Fruit fly (Drosophila melanogaster) whole organism, prepupa: ENCODE data around the gene CG14966.

ENCODE experiments used
- CG10669 ChIP-seq: fragments of 200-800 bp; sonication (Bioruptor generic); optimal IDR thresholded peaks from 3 replicates; lab custom pipeline; 2018; ENCODE audit warnings: missing biosample characterization, mild to moderate bottlenecking, missing genetic modification characterization, moderate library complexity
- CG11294 ChIP-seq: fragments of 200-800 bp; sonication (Bioruptor generic); IDR thresholded peaks from 2 replicates; pipeline ENCODE4 v1.3.6; 2022; ENCODE audit warnings: missing biosample characterization, missing genetic modification characterization
- CG11762 ChIP-seq: fragments of 200-800 bp; sonication (Bioruptor generic); optimal IDR thresholded peaks from 3 replicates; lab custom pipeline; 2016; ENCODE audit warnings: missing biosample characterization, missing genetic modification characterization; ENCODE audit not compliant: insufficient read depth
- CG11902 ChIP-seq: fragments of 200-800 bp; sonication (Bioruptor generic); optimal IDR thresholded peaks from 3 replicates; lab custom pipeline; 2016; ENCODE audit warnings: missing biosample characterization, missing genetic modification characterization
- CG15336 ChIP-seq: fragments of 200-800 bp; sonication (Bioruptor generic); IDR thresholded peaks from 2 replicates; pipeline ENCODE4 v1.3.6; 2022; ENCODE audit warnings: missing biosample characterization, missing genetic modification characterization
- CG16779 ChIP-seq: fragments of 200-800 bp; sonication (Bioruptor generic); optimal IDR thresholded peaks from 3 replicates; lab custom pipeline; 2017; ENCODE audit warnings: missing biosample characterization, mild to moderate bottlenecking, missing genetic modification characterization
- CG31627 ChIP-seq: fragments of 200-800 bp; sonication (Bioruptor generic); optimal IDR thresholded peaks from 3 replicates; lab custom pipeline; 2016; ENCODE audit warnings: missing biosample characterization, missing genetic modification characterization
- CG34406 ChIP-seq: fragments of 200-800 bp; sonication (Bioruptor generic); optimal IDR thresholded peaks from 3 replicates; lab custom pipeline; 2016; ENCODE audit warnings: missing biosample characterization, missing genetic modification characterization
- CG3919 ChIP-seq: fragments of 200-800 bp; sonication (Bioruptor generic); optimal IDR thresholded peaks from 3 replicates; lab custom pipeline; 2016; ENCODE audit warnings: missing biosample characterization, missing genetic modification characterization
- CG4318 ChIP-seq: fragments of 200-800 bp; sonication (Bioruptor generic); optimal IDR thresholded peaks from 3 replicates; lab custom pipeline; 2017; ENCODE audit warnings: missing biosample characterization, mild to moderate bottlenecking, missing genetic modification characterization
- CG6276 ChIP-seq: fragments of 200-800 bp; sonication (Bioruptor generic); optimal IDR thresholded peaks from 2 replicates; lab custom pipeline; 2017; ENCODE audit warnings: missing biosample characterization, mild to moderate bottlenecking, missing genetic modification characterization
- CG6808 ChIP-seq: fragments of 200-800 bp; sonication (Bioruptor generic); optimal IDR thresholded peaks from 3 replicates; lab custom pipeline; 2017; ENCODE audit warnings: missing biosample characterization, missing genetic modification characterization, mild to moderate bottlenecking, moderate library complexity, missing genetic modification reagents
- CG7368 ChIP-seq: fragments of 200-800 bp; sonication (Bioruptor generic); optimal IDR thresholded peaks from 3 replicates; lab custom pipeline; 2016; ENCODE audit warnings: missing biosample characterization, missing genetic modification characterization
- CG8119 ChIP-seq: fragments of 200-800 bp; sonication (Bioruptor generic); IDR thresholded peaks from 3 replicates; pipeline ENCODE4 v1.3.6; 2022; ENCODE audit warnings: missing biosample characterization, missing genetic modification characterization
- CG8319 ChIP-seq: fragments of 200-800 bp; sonication (Bioruptor generic); optimal IDR thresholded peaks from 3 replicates; lab custom pipeline; 2016; ENCODE audit warnings: missing biosample characterization, missing genetic modification characterization
- CG8632 ChIP-seq: fragments of 200-800 bp; sonication (Bioruptor generic); optimal IDR thresholded peaks from 3 replicates; lab custom pipeline; 2016; ENCODE audit warnings: missing biosample characterization, missing genetic modification characterization
- CG9139 ChIP-seq: fragments of 200-800 bp; sonication (Bioruptor generic); optimal IDR thresholded peaks from 3 replicates; lab custom pipeline; 2017; ENCODE audit warnings: missing biosample characterization, mild to moderate bottlenecking, missing genetic modification characterization
- Eip93F ChIP-seq: fragments of 200-800 bp; sonication (Bioruptor generic); optimal IDR thresholded peaks from 2 replicates; lab custom pipeline; 2016; ENCODE audit warnings: missing biosample characterization, mild to moderate bottlenecking, missing genetic modification characterization
- Ets21C ChIP-seq: fragments of 200-800 bp; sonication (Bioruptor generic); optimal IDR thresholded peaks from 3 replicates; lab custom pipeline; 2016; ENCODE audit warnings: missing biosample characterization, missing genetic modification characterization
- Ets96B ChIP-seq: fragments of 200-800 bp; optimal IDR thresholded peaks from 2 replicates; lab custom pipeline; 2019; ENCODE audit warnings: missing biosample characterization, mild to moderate bottlenecking, missing genetic modification characterization, moderate library complexity
- Hr39 ChIP-seq: fragments of 200-800 bp; sonication (Bioruptor generic); optimal IDR thresholded peaks from 2 replicates; lab custom pipeline; 2016; ENCODE audit warnings: missing biosample characterization, missing genetic modification characterization
- Hr4 ChIP-seq: fragments of 200-800 bp; sonication (Bioruptor generic); optimal IDR thresholded peaks from 3 replicates; lab custom pipeline; 2016; ENCODE audit warnings: missing biosample characterization, missing genetic modification characterization
- Lpt ChIP-seq: fragments of 200-800 bp; sonication (Bioruptor generic); optimal IDR thresholded peaks from 3 replicates; lab custom pipeline; 2016; ENCODE audit warnings: missing biosample characterization, missing genetic modification characterization
- Met ChIP-seq: fragments of 200-800 bp; sonication (Bioruptor generic); optimal IDR thresholded peaks from 3 replicates; lab custom pipeline; 2016; ENCODE audit warnings: missing biosample characterization, missing genetic modification characterization
- Smox ChIP-seq: fragments of 200-800 bp; sonication (Bioruptor generic); optimal IDR thresholded peaks from 3 replicates; lab custom pipeline; 2016; ENCODE audit warnings: missing biosample characterization, missing genetic modification characterization
- Sox102F ChIP-seq: fragments of 200-800 bp; sonication (Bioruptor generic); optimal IDR thresholded peaks from 2 replicates; lab custom pipeline; 2016; ENCODE audit warnings: missing biosample characterization, mild to moderate bottlenecking, missing genetic modification characterization
- Sox14 ChIP-seq: fragments of 200-800 bp; sonication (Bioruptor generic); optimal IDR thresholded peaks from 3 replicates; lab custom pipeline; 2016; ENCODE audit warnings: missing biosample characterization, missing genetic modification characterization
- Sox15 ChIP-seq: fragments of 200-800 bp; sonication (Bioruptor generic); optimal IDR thresholded peaks from 3 replicates; lab custom pipeline; 2016; ENCODE audit warnings: missing biosample characterization, missing genetic modification characterization
- acj6 ChIP-seq: fragments of 200-800 bp; sonication (Bioruptor generic); optimal IDR thresholded peaks from 3 replicates; lab custom pipeline; 2016; ENCODE audit warnings: missing biosample characterization, missing genetic modification characterization
- cyc ChIP-seq: fragments of 200-800 bp; sonication (Bioruptor generic); optimal IDR thresholded peaks from 3 replicates; lab custom pipeline; 2016; ENCODE audit warnings: missing biosample characterization, missing genetic modification characterization
- dsx ChIP-seq: fragments of 200-800 bp; optimal IDR thresholded peaks from 3 replicates; lab custom pipeline; 2019; ENCODE audit warnings: missing biosample characterization, mild to moderate bottlenecking, missing genetic modification characterization, moderate library complexity; ENCODE audit not compliant: poor library complexity, severe bottlenecking
- eg ChIP-seq: fragments of 200-800 bp; sonication (Bioruptor generic); IDR thresholded peaks from 3 replicates; pipeline ENCODE4 v1.3.6; 2022; ENCODE audit warnings: missing biosample characterization, missing genetic modification characterization
- fd59A ChIP-seq: fragments of 200-800 bp; sonication (Bioruptor generic); optimal IDR thresholded peaks from 2 replicates; lab custom pipeline; 2017; ENCODE audit warnings: missing biosample characterization, mild to moderate bottlenecking, missing genetic modification characterization, missing genetic modification reagents
- fd85E ChIP-seq: fragments of 200-800 bp; sonication (Bioruptor generic); optimal IDR thresholded peaks from 3 replicates; lab custom pipeline; 2016; ENCODE audit warnings: missing biosample characterization, missing genetic modification characterization
- net ChIP-seq: fragments of 200-800 bp; sonication (Bioruptor generic); optimal IDR thresholded peaks from 3 replicates; lab custom pipeline; 2016; ENCODE audit warnings: missing biosample characterization, missing genetic modification characterization
- salr ChIP-seq, 2 experiments: fragments of 200-800 bp; sonication (Bioruptor generic); optimal IDR thresholded peaks; 3 replicates each; lab custom pipeline; 2016 to 2018; ENCODE audit warnings: missing biosample characterization in 2 of 2, missing genetic modification characterization in 2 of 2, mild to moderate bottlenecking in 1 of 2
- spab ChIP-seq: fragments of 200-800 bp; sonication (Bioruptor generic); optimal IDR thresholded peaks from 2 replicates; lab custom pipeline; 2017; ENCODE audit warnings: missing biosample characterization, mild to moderate bottlenecking, missing genetic modification characterization, missing genetic modification reagents
- ss ChIP-seq, 2 experiments: fragments of 200-800 bp; sonication (Bioruptor generic); optimal IDR thresholded peaks; 2 replicates in 1 of 2; 3 replicates in 1 of 2; lab custom pipeline; 2017 to 2018; ENCODE audit warnings: mild to moderate bottlenecking in 2 of 2, missing biosample characterization in 2 of 2, missing genetic modification characterization in 2 of 2, moderate library complexity in 1 of 2
- svp ChIP-seq: fragments of 200-800 bp; sonication (Bioruptor generic); peaks from one replicate; lab custom pipeline; 2016; ENCODE audit warnings: missing biosample characterization, missing genetic modification characterization
- topi ChIP-seq: fragments of 200-800 bp; sonication (Bioruptor generic); optimal IDR thresholded peaks from 3 replicates; lab custom pipeline; 2016; ENCODE audit warnings: missing biosample characterization, missing genetic modification characterization
- vri ChIP-seq: fragments of 200-800 bp; sonication (Bioruptor generic); optimal IDR thresholded peaks from 3 replicates; lab custom pipeline; 2016; ENCODE audit warnings: missing biosample characterization, mild to moderate bottlenecking, missing genetic modification characterization

CG14966 gene

dm6 chr3L:3172445-3172844, 25.0 kb downstream of the CG14966 start, which contains the start of gene CG14963:
CG14963 (minus strand) TSS chr3L:3172545.
- no peak for TF ChIP-seq CG15336
- TF ChIP-seq CG10669, result no peak
- TF ChIP-seq CG4318, result no peak

DNA sequence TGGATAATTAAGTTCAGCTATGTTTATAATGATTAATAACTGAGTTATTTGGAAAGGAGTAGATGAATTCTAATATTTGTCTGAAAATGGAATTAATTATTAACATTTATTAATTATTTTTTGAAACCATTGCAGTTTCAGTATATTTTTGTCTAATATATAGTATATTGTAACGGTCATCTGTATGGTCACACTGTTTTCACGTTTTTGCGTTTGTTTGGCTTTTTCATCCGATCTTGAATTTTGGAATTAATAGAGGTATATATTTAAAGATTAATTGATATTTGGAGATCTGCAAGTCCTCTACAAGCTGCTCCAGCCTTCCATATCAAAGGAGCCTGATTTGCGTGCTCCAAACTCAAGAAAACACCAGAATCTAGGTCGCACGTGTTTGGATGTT, 28.3 kb downstream of the CG14966 start, which contains the start of the genes CG32278 and CG32281:
Gene CG32278, plus strand, starts transcription at position 180 of the 400 bp plus-strand sequence.
Gene CG32281, plus strand, starts transcription at position 269 of the 400 bp plus-strand sequence.
- no peak for TF ChIP-seq eg (GFP tag; lab: Robert Waterston, UW)
- TF ChIP-seq Sox102F (GFP tag; lab: Kevin White, UChicago), result no peak
- no peak for TF ChIP-seq Eip93F (GFP tag; lab: Kevin White, UChicago)
- no peak for TF ChIP-seq Hr4 (GFP tag; lab: Kevin White, UChicago)
- no peak for TF ChIP-seq CG6276 (GFP tag; lab: Kevin White, UChicago)
- no peak for TF ChIP-seq CG9139 (GFP tag; lab: Kevin White, UChicago)
- TF ChIP-seq CG3919 (GFP tag; lab: Kevin White, UChicago), result no peak
- no peak for TF ChIP-seq fd85E (GFP tag; lab: Kevin White, UChicago)
- no peak for TF ChIP-seq CG7368
- no peak for TF ChIP-seq svp (GFP tag; lab: Kevin White, UChicago)
- TF ChIP-seq CG31627 (GFP tag; lab: Kevin White, UChicago), result no peak
- no peak for TF ChIP-seq ss (GFP tag; optimal IDR thresholded peaks at IDR 0.05; lab: Kevin White, UChicago)
- TF ChIP-seq Lpt (GFP tag; lab: Kevin White, UChicago), result no peak
- TF ChIP-seq Ets96B (tag; lab: Kevin White, UChicago), result no peak
- no peak for TF ChIP-seq CG11762 (GFP tag; lab: Kevin White, UChicago)

DNA sequence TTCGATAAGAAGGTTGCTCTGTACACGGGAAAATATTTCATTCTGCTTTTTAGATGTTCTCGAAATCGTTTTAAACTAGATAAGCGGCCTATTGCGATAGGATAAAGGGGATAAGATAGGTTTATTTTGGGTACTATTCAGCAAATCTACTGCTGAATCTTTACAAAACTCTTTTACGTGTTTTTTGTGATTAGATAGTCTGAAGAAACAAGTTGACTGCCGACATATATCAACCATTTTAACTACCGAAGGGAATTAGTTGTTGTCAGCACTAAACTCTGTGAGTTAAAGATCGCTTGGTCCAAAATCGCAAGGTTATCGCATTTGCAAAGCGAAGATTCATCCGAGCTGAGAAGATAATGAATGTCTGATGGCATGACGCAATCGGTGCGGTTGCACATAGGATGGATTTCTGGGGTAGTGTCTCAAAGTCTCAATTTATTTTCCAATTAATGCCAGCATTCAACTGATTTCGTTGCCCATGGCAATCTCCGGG, 31.2 kb downstream of the CG14966 start, which contains the start of gene Asciz:
Gene Asciz, minus strand, starts transcription at position 51 of the 496 bp plus-strand sequence.
- no peak for TF ChIP-seq CG8632 (GFP tag; lab: Kevin White, UChicago)
- TF ChIP-seq CG16779 (tag; lab: Kevin White, UChicago), result no peak
- TF ChIP-seq Ets21C (GFP tag; lab: Kevin White, UChicago), result no peak
- TF ChIP-seq eg (GFP tag; lab: Robert Waterston, UW), result no peak
- no peak for TF ChIP-seq Ets96B (tag; lab: Kevin White, UChicago)
- peak; percentile 92 for TF ChIP-seq svp (GFP tag; lab: Kevin White, UChicago)
- no peak for TF ChIP-seq CG8119 (GFP tag; lab: Robert Waterston, UW)

DNA sequence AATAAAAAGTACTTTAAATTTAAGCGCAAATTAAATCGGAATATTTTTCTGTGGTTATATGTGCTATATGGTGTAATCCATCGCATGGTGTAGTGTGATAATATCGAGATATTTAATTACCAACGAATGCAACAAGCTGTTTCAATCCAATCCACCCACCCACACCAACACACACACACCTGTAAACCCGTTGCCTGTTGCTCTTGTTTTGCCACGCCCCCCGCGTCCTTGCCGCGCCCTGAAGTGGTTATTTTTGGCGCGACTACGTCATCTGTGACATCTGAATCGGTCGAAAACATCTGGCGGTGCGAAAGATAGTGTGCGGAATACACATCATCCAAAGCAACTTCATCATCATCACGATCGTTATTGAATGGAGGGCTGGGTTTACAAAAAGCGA, 32.0 kb downstream of the CG14966 start:
- TF ChIP-seq vri (GFP tag; lab: Kevin White, UChicago) (peak; percentile 15), salr (GFP tag; optimal IDR thresholded peaks at IDR 0.05; lab: Kevin White, UChicago) (no peak), fd85E (GFP tag; lab: Kevin White, UChicago) (no peak), topi (no peak)

- TF ChIP-seq Hr39 (GFP tag; lab: Kevin White, UChicago) (peak; percentile 33), acj6 (GFP tag; lab: Kevin White, UChicago) (no peak), dsx (GFP tag; lab: Kevin White, UChicago) (no peak), CG8319 (no peak), cyc (GFP tag; lab: Kevin White, UChicago) (peak; percentile 36), ss (GFP tag; optimal IDR thresholded peaks at IDR 0.05; lab: Kevin White, UChicago) (no peak), CG11902 (GFP tag; lab: Kevin White, UChicago) (no peak), spab (GFP tag; lab: Kevin White, UChicago) (no peak), Sox102F (GFP tag; lab: Kevin White, UChicago) (no peak), CG8119 (GFP tag; lab: Robert Waterston, UW) (no peak), CG11294 (GFP tag; lab: Robert Waterston, UW) (no peak), fd59A (GFP tag; lab: Kevin White, UChicago) (no peak), eg (GFP tag; lab: Robert Waterston, UW) (no peak; the same call in 1 of the 3 replicates), Met (no peak), CG8632 (GFP tag; lab: Kevin White, UChicago) (no peak), CG4318 (no peak), net (no peak), CG9139 (GFP tag; lab: Kevin White, UChicago) (no peak), CG6808 (no peak), svp (GFP tag; lab: Kevin White, UChicago) (no peak), Sox15 (GFP tag; lab: Kevin White, UChicago) (no peak), Sox14 (GFP tag; lab: Kevin White, UChicago) (peak; percentile 27), Smox (GFP tag; lab: Kevin White, UChicago) (no peak), CG31627 (GFP tag; lab: Kevin White, UChicago) (peak; percentile 23), CG34406 (GFP tag; lab: Kevin White, UChicago) (no peak), Ets96B (tag; lab: Kevin White, UChicago) (no peak), CG6276 (GFP tag; lab: Kevin White, UChicago) (no peak), Hr4 (GFP tag; lab: Kevin White, UChicago) (no peak), fd85E (GFP tag; lab: Kevin White, UChicago) (no peak)
Measured at dm6 chr3L:3164951-3165350, 32.5 kb downstream of the CG14966 start, which contains the start of gene CG32280. CG32280 (plus strand) TSS chr3L:3165181.
